Fruit fly (Drosophila melanogaster) whole organism, adult: Measurements from ENCODE around the gene U2af38.

ENCODE experiments used
- CG33017 ChIP-seq: fragments of 200-800 bp; sonication (Bioruptor generic); optimal IDR thresholded peaks from 2 replicates; lab custom pipeline; 2018; ENCODE audit warnings: missing biosample characterization, mild to moderate bottlenecking, missing genetic modification characterization, moderate library complexity
- CG5204 ChIP-seq: fragments of 200-800 bp; sonication (Bioruptor generic); optimal IDR thresholded peaks from 2 replicates; lab custom pipeline; 2016; ENCODE audit warnings: missing biosample characterization, missing genetic modification characterization
- Mnt ChIP-seq: fragments of 200-800 bp; sonication (Bioruptor generic); optimal IDR thresholded peaks from 2 replicates; lab custom pipeline; 2016; ENCODE audit warnings: missing biosample characterization, mild to moderate bottlenecking, missing genetic modification characterization
- cnc ChIP-seq, 2 experiments: fragments of >200 bp; optimal IDR thresholded peaks; 2 replicates each; lab custom pipeline; 2017
- toe ChIP-seq: fragments of 200-800 bp; sonication (Bioruptor generic); optimal IDR thresholded peaks from 2 replicates; lab custom pipeline; 2016; ENCODE audit warnings: missing biosample characterization, missing genetic modification characterization

- no peak for TF ChIP-seq cnc (optimal IDR thresholded peaks at IDR 0.05; lab: Kevin White, UChicago)
- no peak for TF ChIP-seq CG33017
- no peak for TF ChIP-seq toe (GFP tag; lab: Kevin White, UChicago)
- TF ChIP-seq CG5204 (GFP tag; lab: Kevin White, UChicago) = no peak
- no peak for TF ChIP-seq Mnt
These were observed 6.6 kb upstream of the U2af38 start for dm6 chr2L:300877-301706.
